Worm (Caenorhabditis elegans): ENCODE results near the gene R09A8.5.
"Not testable (repeated sequence)": the region's sequence is repeated elsewhere in the genome, so short reads cannot be mapped to it uniquely, and the experiment has no call there.

Gene R09A8.5

DNA sequence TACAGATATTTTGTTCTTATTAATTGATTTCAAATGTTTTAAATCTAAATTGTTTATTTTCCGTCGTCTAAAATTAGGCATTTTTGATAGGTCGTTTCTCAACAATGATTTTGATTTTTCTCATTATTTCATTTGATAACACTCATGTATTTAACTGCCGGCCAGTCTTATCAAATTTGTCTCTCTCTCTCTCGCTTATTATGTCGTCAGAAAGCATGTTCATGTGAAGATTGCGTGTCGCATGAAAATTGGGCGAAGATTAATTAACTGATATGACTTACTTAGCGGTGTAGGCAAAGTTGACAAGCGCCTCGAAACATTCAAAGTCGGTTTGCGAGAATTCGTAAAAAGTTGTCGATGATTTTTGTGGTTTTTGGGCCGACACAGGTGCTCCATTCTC, 12.6 kb downstream of the R09A8.5 start:
- TF ChIP-seq pax-1 (tag; optimal IDR thresholded peaks at IDR 0.05) (no peak), elt-2 (tag; optimal IDR thresholded peaks at IDR 0.05) (peak; percentile 46), ceh-30 (tag; optimal IDR thresholded peaks at IDR 0.05) (no peak)

DNA sequence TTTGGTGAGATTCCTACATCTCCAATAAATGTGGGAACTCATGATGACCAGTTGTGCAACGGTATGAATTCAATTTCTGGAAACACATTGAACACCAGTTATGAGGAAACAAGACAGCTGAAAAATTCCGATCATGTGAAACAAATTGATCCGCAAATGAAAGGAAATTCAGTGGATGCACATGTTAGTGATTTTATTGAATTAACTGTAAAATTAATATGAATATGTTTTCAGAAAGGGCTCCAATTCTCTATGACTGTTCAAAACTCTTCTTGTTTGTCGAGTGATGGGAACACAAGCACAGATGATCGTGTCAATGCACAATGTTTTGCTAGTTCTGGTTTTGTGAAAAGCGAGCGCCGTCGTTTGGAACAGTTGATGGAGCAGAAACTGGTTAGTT, 20.0 kb downstream of the R09A8.5 start:
- TF ChIP-seq ceh-6 (GFP tag; optimal IDR thresholded peaks at IDR 0.05) (no peak), unc-42 (tag; optimal IDR thresholded peaks at IDR 0.05) (no peak), nhr-11 (tag; optimal IDR thresholded peaks at IDR 0.05) (no peak), Y22D7AL.16 (tag; optimal IDR thresholded peaks at IDR 0.05) (no peak), sox-2 (GFP tag; IDR thresholded peaks at IDR 0.05) (no peak), tbx-2 (tag; optimal IDR thresholded peaks at IDR 0.05) (no peak), pax-1 (tag; optimal IDR thresholded peaks at IDR 0.05) (no peak), che-1 (tag; optimal IDR thresholded peaks at IDR 0.05) (no peak), elt-2 (tag; optimal IDR thresholded peaks at IDR 0.05) (no peak)

- TF ChIP-seq ceh-30 (tag; optimal IDR thresholded peaks at IDR 0.05) (no peak), nhr-232 (tag; optimal IDR thresholded peaks at IDR 0.05) (no peak), ama-1 (optimal IDR thresholded peaks at IDR 0.05) (no peak), tbx-7 (tag; optimal IDR thresholded peaks at IDR 0.05) (no peak), pros-1 (tag; optimal IDR thresholded peaks at IDR 0.05) (no peak), K02D7.2 (tag; optimal IDR thresholded peaks at IDR 0.05) (no peak), pax-1 (tag; optimal IDR thresholded peaks at IDR 0.05) (no peak), lin-11 (tag; optimal IDR thresholded peaks at IDR 0.05) (no peak), elt-4 (tag; optimal IDR thresholded peaks at IDR 0.05) (no peak), ahr-1 (tag; optimal IDR thresholded peaks at IDR 0.05) (no peak), K09A11.1 (tag; optimal IDR thresholded peaks at IDR 0.05; ENCODE audit: insufficient read depth) (no peak), elt-2 (tag; optimal IDR thresholded peaks at IDR 0.05) (no peak), sox-4 (tag; optimal IDR thresholded peaks at IDR 0.05) (no peak), tbx-2 (tag; optimal IDR thresholded peaks at IDR 0.05) (no peak), ztf-16 (tag; optimal IDR thresholded peaks at IDR 0.05) (no peak), ceh-24 (tag; optimal IDR thresholded peaks at IDR 0.05) (no peak), sdc-2 (tag; optimal IDR thresholded peaks at IDR 0.05) (no peak), ets-4 (tag; optimal IDR thresholded peaks at IDR 0.05) (no peak), ceh-45 (GFP tag; IDR thresholded peaks at IDR 0.05) (no peak), hlh-13 (GFP tag; optimal IDR thresholded peaks at IDR 0.05) (no peak)
Observed at ce11 chrX:12619165-12619564, 21.2 kb downstream of the R09A8.5 start, which contains the start of gene R09A8.2. Gene R09A8.2, plus strand, starts transcription at chrX:12619465.

DNA sequence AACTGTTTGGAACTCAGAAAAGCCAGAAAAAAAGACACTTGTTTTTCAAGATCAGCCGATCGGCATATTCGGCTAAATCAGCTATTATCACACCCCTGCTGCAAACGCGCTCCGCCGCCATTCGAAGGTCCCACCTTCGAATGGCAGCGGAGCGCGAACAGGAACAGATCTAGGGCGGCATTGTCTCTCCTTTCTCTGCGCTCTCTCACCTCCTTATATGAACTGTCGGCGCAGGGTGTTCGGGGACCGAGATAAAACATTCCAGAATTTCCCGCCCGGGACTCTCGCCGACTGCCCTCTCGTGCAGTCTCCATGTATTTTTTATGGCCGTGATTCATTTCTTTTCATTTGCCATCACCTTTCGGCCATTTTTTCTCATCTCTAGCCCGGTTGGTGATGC, 21.9 kb downstream of the R09A8.5 start:
- TF ChIP-seq T23F11.4 (GFP tag; optimal IDR thresholded peaks at IDR 0.05) (no peak), unc-86 (tag; optimal IDR thresholded peaks at IDR 0.05) (no peak), che-1 (tag; optimal IDR thresholded peaks at IDR 0.05) (no peak), nhr-11 (tag; optimal IDR thresholded peaks at IDR 0.05) (no peak), pat-9 (tag; optimal IDR thresholded peaks at IDR 0.05) (no peak), C08G9.2 (tag; optimal IDR thresholded peaks at IDR 0.05) (no peak), ceh-24 (tag; optimal IDR thresholded peaks at IDR 0.05) (no peak), ceh-2 (tag; optimal IDR thresholded peaks at IDR 0.05) (no peak), fkh-10 (GFP tag; optimal IDR thresholded peaks at IDR 0.05) (no peak), K02D7.2 (tag; optimal IDR thresholded peaks at IDR 0.05) (no peak), fax-1 (tag; optimal IDR thresholded peaks at IDR 0.05) (no peak), nhr-232 (tag; optimal IDR thresholded peaks at IDR 0.05) (no peak), hlh-8 (tag; optimal IDR thresholded peaks at IDR 0.05) (no peak), elt-2 (tag; optimal IDR thresholded peaks at IDR 0.05) (no peak), ttx-3 (tag; optimal IDR thresholded peaks at IDR 0.05) (no peak)

ce11 chrX:12613451-12613850, 26.9 kb downstream of the R09A8.5 start, which contains the start of gene R09A8.1:
Gene R09A8.1, plus strand, starts transcription at chrX:12613751.
- TF ChIP-seq lin-11 (tag; optimal IDR thresholded peaks at IDR 0.05); ceh-45 (GFP tag; IDR thresholded peaks at IDR 0.05); K09A11.1 (tag; optimal IDR thresholded peaks at IDR 0.05; ENCODE audit: insufficient read depth): not testable (repeated sequence)

Data from whole organism, late embryonic.